Fruit fly (Drosophila melanogaster) whole organism, embryonic: ENCODE results near the gene NaPi-III.

Experiments used
- Bteb2 ChIP-seq: fragments of 200-800 bp; sonication (Bioruptor generic); optimal IDR thresholded peaks from 2 replicates; lab custom pipeline; 2016; ENCODE audit warnings: missing biosample characterization, missing genetic modification characterization
- CG10267 ChIP-seq: fragments of 200-800 bp; sonication (Bioruptor generic); optimal IDR thresholded peaks from 2 replicates; lab custom pipeline; 2018; ENCODE audit warnings: missing biosample characterization, mild to moderate bottlenecking, missing genetic modification characterization, moderate library complexity
- CG11723 ChIP-seq: fragments of 200-800 bp; sonication (Bioruptor generic); optimal IDR thresholded peaks from 2 replicates; lab custom pipeline; 2017; ENCODE audit warnings: missing biosample characterization, mild to moderate bottlenecking, missing genetic modification characterization
- CG12942 ChIP-seq: fragments of 200-800 bp; sonication (Bioruptor generic); optimal IDR thresholded peaks from 3 replicates; lab custom pipeline; 2016; ENCODE audit warnings: missing biosample characterization, missing genetic modification characterization
- CG13296 ChIP-seq: fragments of 200-800 bp; sonication (Bioruptor generic); optimal IDR thresholded peaks from 3 replicates; lab custom pipeline; 2018; ENCODE audit warnings: missing biosample characterization, mild to moderate bottlenecking, missing genetic modification characterization
- CG13775 ChIP-seq: fragments of 200-800 bp; sonication (Bioruptor generic); optimal IDR thresholded peaks from 3 replicates; lab custom pipeline; 2017; ENCODE audit warnings: missing biosample characterization, mild to moderate bottlenecking, missing genetic modification characterization
- CG14050 ChIP-seq: fragments of 200-800 bp; sonication (Bioruptor generic); IDR thresholded peaks from 3 replicates; pipeline ENCODE4 v1.3.6; 2022; ENCODE audit warnings: missing biosample characterization, missing genetic modification characterization
- CG15011 ChIP-seq: fragments of 200-800 bp; sonication (Bioruptor generic); optimal IDR thresholded peaks from 3 replicates; lab custom pipeline; 2018; ENCODE audit warnings: missing biosample characterization, mild to moderate bottlenecking, missing genetic modification characterization
- CG1529 ChIP-seq: fragments of 200-800 bp; sonication (Bioruptor generic); optimal IDR thresholded peaks from 3 replicates; lab custom pipeline; 2018; ENCODE audit warnings: missing biosample characterization, missing genetic modification characterization
- CG2116 ChIP-seq: fragments of 200-800 bp; sonication (Bioruptor generic); optimal IDR thresholded peaks from 3 replicates; lab custom pipeline; 2018; ENCODE audit warnings: missing biosample characterization, mild to moderate bottlenecking, missing genetic modification characterization
- CG30020 ChIP-seq: fragments of 200-800 bp; optimal IDR thresholded peaks from 2 replicates; lab custom pipeline; 2019; ENCODE audit warnings: missing biosample characterization, mild to moderate bottlenecking, missing genetic modification characterization, moderate library complexity
- CG3281 ChIP-seq: fragments of 200-800 bp; sonication (Bioruptor generic); optimal IDR thresholded peaks from 3 replicates; lab custom pipeline; 2017; ENCODE audit warnings: missing biosample characterization, mild to moderate bottlenecking, missing genetic modification characterization
- CG3407 ChIP-seq: fragments of 200-800 bp; sonication (Bioruptor generic); optimal IDR thresholded peaks from 2 replicates; lab custom pipeline; 2018; ENCODE audit warnings: missing biosample characterization, mild to moderate bottlenecking, missing genetic modification characterization
- CG4617 ChIP-seq: fragments of 200-800 bp; sonication (Bioruptor generic); optimal IDR thresholded peaks from 3 replicates; lab custom pipeline; 2016; ENCODE audit warnings: missing biosample characterization, missing genetic modification characterization, borderline replicate concordance
- CG5245 ChIP-seq: fragments of 200-800 bp; sonication (Bioruptor generic); optimal IDR thresholded peaks from 3 replicates; lab custom pipeline; 2016; ENCODE audit warnings: missing biosample characterization, missing genetic modification characterization
- CG6272 ChIP-seq: fragments of 200-800 bp; sonication (Bioruptor generic); IDR thresholded peaks from 2 replicates; pipeline ENCODE4 v1.3.6; 2022; ENCODE audit warnings: missing biosample characterization, missing genetic modification characterization
- CG6813 ChIP-seq: fragments of 200-800 bp; sonication (Bioruptor generic); optimal IDR thresholded peaks from 2 replicates; lab custom pipeline; 2017; ENCODE audit warnings: missing biosample characterization, missing genetic modification characterization, mild to moderate bottlenecking, moderate library complexity, missing genetic modification reagents
- CG8281 ChIP-seq: fragments of 200-800 bp; sonication (Bioruptor generic); optimal IDR thresholded peaks from 2 replicates; lab custom pipeline; 2018; ENCODE audit warnings: missing biosample characterization, mild to moderate bottlenecking, missing genetic modification characterization, moderate library complexity
- CG8478 ChIP-seq: fragments of >200 bp; optimal IDR thresholded peaks from 2 replicates; lab custom pipeline; 2018
- CG9797 ChIP-seq: fragments of 200-800 bp; sonication (Bioruptor generic); optimal IDR thresholded peaks from 3 replicates; lab custom pipeline; 2018; ENCODE audit warnings: missing biosample characterization, mild to moderate bottlenecking, missing genetic modification characterization
- Dip2 ChIP-seq: fragments of 200-800 bp; sonication (Bioruptor generic); IDR thresholded peaks from 2 replicates; pipeline ENCODE4 v1.3.6; 2022; ENCODE audit warnings: missing biosample characterization, missing genetic modification characterization
- HLHmδ ChIP-seq: fragments of 200-800 bp; sonication (Bioruptor generic); optimal IDR thresholded peaks from 2 replicates; lab custom pipeline; 2018; ENCODE audit warnings: missing biosample characterization, mild to moderate bottlenecking, missing genetic modification characterization, moderate library complexity
- Hsf ChIP-seq: fragments of 200-800 bp; sonication (Bioruptor generic); optimal IDR thresholded peaks from 3 replicates; lab custom pipeline; 2016; ENCODE audit warnings: missing biosample characterization, missing genetic modification characterization
- Meics ChIP-seq: fragments of 200-800 bp; sonication (Bioruptor generic); optimal IDR thresholded peaks from 2 replicates; lab custom pipeline; 2017; ENCODE audit warnings: missing biosample characterization, mild to moderate bottlenecking, missing genetic modification characterization
- NK7.1 ChIP-seq: fragments of 200-800 bp; sonication (Bioruptor generic); optimal IDR thresholded peaks from 3 replicates; lab custom pipeline; 2016; ENCODE audit warnings: missing biosample characterization, missing genetic modification characterization
- Ptx1 ChIP-seq: fragments of 200-800 bp; sonication (Bioruptor generic); IDR thresholded peaks from 2 replicates; pipeline ENCODE4 v1.3.6; 2022; ENCODE audit warnings: missing biosample characterization, missing genetic modification characterization
- Rx ChIP-seq: fragments of 200-800 bp; sonication (Bioruptor generic); IDR thresholded peaks from 2 replicates; pipeline ENCODE4 v1.3.6; 2022; ENCODE audit warnings: missing biosample characterization, missing genetic modification characterization
- Side ChIP-seq: fragments of 200-800 bp; sonication (Bioruptor generic); optimal IDR thresholded peaks from 2 replicates; lab custom pipeline; 2016; ENCODE audit warnings: missing biosample characterization, missing genetic modification characterization
- TFAM ChIP-seq: fragments of 200-800 bp; sonication (Bioruptor generic); optimal IDR thresholded peaks from 2 replicates; lab custom pipeline; 2017; ENCODE audit warnings: missing biosample characterization, missing genetic modification characterization, inconsistent platforms
- Xbp1 ChIP-seq: fragments of 200-800 bp; sonication (Bioruptor generic); optimal IDR thresholded peaks from 3 replicates; lab custom pipeline; 2016; ENCODE audit warnings: missing biosample characterization, mild to moderate bottlenecking, missing genetic modification characterization
- bowl ChIP-seq: fragments of 200-800 bp; sonication (Bioruptor generic); IDR thresholded peaks from 2 replicates; pipeline ENCODE4 v1.3.6; 2022; ENCODE audit warnings: missing biosample characterization, missing genetic modification characterization
- cas ChIP-seq: fragments of 200-800 bp; sonication (Bioruptor generic); IDR thresholded peaks from 2 replicates; pipeline ENCODE4 v1.3.6; 2022; ENCODE audit warnings: missing biosample characterization, missing genetic modification characterization
- chm ChIP-seq: fragments of 200-800 bp; sonication (Bioruptor generic); IDR thresholded peaks from 2 replicates; pipeline ENCODE4 v1.3.6; 2022; ENCODE audit warnings: missing biosample characterization, missing genetic modification characterization
- crc ChIP-seq: fragments of 200-800 bp; sonication (Bioruptor generic); optimal IDR thresholded peaks from 2 replicates; lab custom pipeline; 2016; ENCODE audit warnings: missing biosample characterization, missing genetic modification characterization
- dmrt99B ChIP-seq: fragments of 200-800 bp; sonication (Bioruptor generic); optimal IDR thresholded peaks from 2 replicates; lab custom pipeline; 2018; ENCODE audit warnings: missing biosample characterization, mild to moderate bottlenecking, missing genetic modification characterization, moderate library complexity
- esg ChIP-seq: fragments of 200-800 bp; sonication (Bioruptor generic); conservative IDR thresholded peaks from 2 replicates; pipeline ENCODE4 v1.3.6; 2022; ENCODE audit warnings: missing biosample characterization, missing genetic modification characterization
- gsb ChIP-seq: fragments of 200-800 bp; sonication (Bioruptor generic); IDR thresholded peaks from 2 replicates; pipeline ENCODE4 v1.3.6; 2022; ENCODE audit warnings: missing biosample characterization, missing genetic modification characterization
- hkb ChIP-seq, 2 experiments: fragments of 200-800 bp in 1 of 2; fragments of >200 bp in 1 of 2; sonication (Bioruptor generic) in 1 of 2; IDR thresholded peaks in 1 of 2; optimal IDR thresholded peaks in 1 of 2; 2 replicates each; pipeline versions ENCODE4 v1.3.6 to Lab custom; 2017 to 2022; ENCODE audit warnings: missing biosample characterization in 1 of 2, missing genetic modification characterization in 1 of 2
- kah ChIP-seq: fragments of 200-800 bp; sonication (Bioruptor generic); optimal IDR thresholded peaks from 2 replicates; lab custom pipeline; 2018; ENCODE audit warnings: missing biosample characterization, mild to moderate bottlenecking, missing genetic modification characterization
- kni ChIP-seq: fragments of 200-800 bp; sonication (Bioruptor generic); optimal IDR thresholded peaks from 3 replicates; lab custom pipeline; 2017; ENCODE audit warnings: mild to moderate bottlenecking, missing biosample characterization, missing genetic modification reagents, missing genetic modification characterization
- lilli ChIP-seq: fragments of 200-800 bp; sonication (Bioruptor generic); optimal IDR thresholded peaks from 3 replicates; lab custom pipeline; 2016; ENCODE audit warnings: missing biosample characterization, missing genetic modification characterization
- luna ChIP-seq: fragments of 200-800 bp; sonication (Bioruptor generic); optimal IDR thresholded peaks from 2 replicates; lab custom pipeline; 2016; ENCODE audit warnings: missing biosample characterization, missing genetic modification characterization
- maf-S ChIP-seq: fragments of 200-800 bp; sonication (Bioruptor generic); optimal IDR thresholded peaks from 2 replicates; lab custom pipeline; 2016; ENCODE audit warnings: missing biosample characterization, missing genetic modification characterization
- mld ChIP-seq: fragments of 200-800 bp; sonication (Bioruptor generic); IDR thresholded peaks from 3 replicates; pipeline ENCODE4 v1.3.6; 2022; ENCODE audit warnings: missing biosample characterization, missing genetic modification characterization; ENCODE audit not compliant: partially characterized antibody
- pfk ChIP-seq: fragments of 200-800 bp; sonication (Bioruptor generic); optimal IDR thresholded peaks from 2 replicates; lab custom pipeline; 2018; ENCODE audit warnings: missing biosample characterization, mild to moderate bottlenecking, missing genetic modification characterization, moderate library complexity
- salm ChIP-seq: fragments of 200-800 bp; sonication (Bioruptor generic); optimal IDR thresholded peaks from 2 replicates; lab custom pipeline; 2018; ENCODE audit warnings: missing biosample characterization, mild to moderate bottlenecking, missing genetic modification characterization
- ssp ChIP-seq: fragments of 200-800 bp; sonication (Bioruptor generic); IDR thresholded peaks from 2 replicates; pipeline ENCODE4 v1.3.6; 2022; ENCODE audit warnings: missing biosample characterization, missing genetic modification characterization
- stwl ChIP-seq: fragments of 200-800 bp; sonication (Bioruptor generic); optimal IDR thresholded peaks from 3 replicates; lab custom pipeline; 2018; ENCODE audit warnings: missing biosample characterization, mild to moderate bottlenecking, missing genetic modification characterization, moderate library complexity
- twi ChIP-seq: fragments of 200-800 bp; optimal IDR thresholded peaks from 2 replicates; lab custom pipeline; 2019; ENCODE audit warnings: missing biosample characterization, mild to moderate bottlenecking, missing genetic modification characterization, moderate library complexity
- tx ChIP-seq: fragments of 200-800 bp; sonication (Bioruptor generic); optimal IDR thresholded peaks from 2 replicates; lab custom pipeline; 2016; ENCODE audit warnings: missing biosample characterization, missing genetic modification characterization
- z ChIP-seq: fragments of 200-800 bp; sonication (Bioruptor generic); IDR thresholded peaks from 3 replicates; pipeline ENCODE4 v1.3.6; 2022; ENCODE audit warnings: missing biosample characterization, missing genetic modification characterization
- zfh2 ChIP-seq: fragments of 200-800 bp; sonication (Bioruptor generic); optimal IDR thresholded peaks from 2 replicates; lab custom pipeline; 2016; ENCODE audit warnings: missing biosample characterization, missing genetic modification characterization

The NaPi-III gene

dm6 chr3L:11120419-11120958 lies 2.7 kb upstream of the NaPi-III start, which contains the start of the genes FoxK and mRpL2 (continued):
- TF ChIP-seq kah (GFP tag; lab: Kevin White, UChicago) (no peak), hkb (optimal IDR thresholded peaks at IDR 0.05; lab: Kevin White, UChicago) (no peak), hkb (GFP tag; IDR thresholded peaks at IDR 0.05; lab: Robert Waterston, UW) (no peak), twi (tag; lab: Kevin White, UChicago) (no peak), CG4617 (GFP tag; lab: Kevin White, UChicago) (peak; percentile 81), HLHmδ (GFP tag; lab: Kevin White, UChicago) (no peak), chm (GFP tag; lab: Robert Waterston, UW) (0 out of 2 replicates have a peak, but pooled peaks have one; percentile 4), stwl (peak; percentile 83), crc (GFP tag; lab: Kevin White, UChicago) (no peak), dmrt99B (tag; lab: Kevin White, UChicago) (no peak), CG12942 (no peak), CG10267 (peak; percentile 39), Xbp1 (GFP tag; lab: Kevin White, UChicago) (peak; percentile 13), CG11723 (GFP tag; lab: Kevin White, UChicago) (no peak), CG14050 (GFP tag; lab: Robert Waterston, UW) (no peak), ssp (GFP tag; lab: Robert Waterston, UW) (no peak), CG13296 (GFP tag; lab: Kevin White, UChicago) (no peak), TFAM (GFP tag; lab: Kevin White, UChicago) (no peak), kni (GFP tag; lab: Kevin White, UChicago) (no peak), CG5245 (no peak), CG3281 (peak; percentile 5), CG1529 (no peak), Bteb2 (GFP tag; lab: Kevin White, UChicago) (no peak), maf-S (GFP tag; lab: Kevin White, UChicago) (no peak), CG6272 (GFP tag; lab: Robert Waterston, UW) (no peak), Dip2 (GFP tag; lab: Robert Waterston, UW) (no peak), luna (GFP tag; lab: Kevin White, UChicago) (no peak), Hsf (GFP tag; lab: Kevin White, UChicago) (no peak), gsb (GFP tag; lab: Robert Waterston, UW) (no peak), cas (GFP tag; lab: Robert Waterston, UW) (no peak), CG15011 (GFP tag; lab: Kevin White, UChicago) (no peak), CG8478 (lab: Kevin White, UChicago) (no peak), CG30020 (peak; percentile 29), Side (GFP tag; lab: Kevin White, UChicago) (no peak), Meics (GFP tag; lab: Kevin White, UChicago) (no peak), salm (tag; lab: Kevin White, UChicago) (no peak), bowl (GFP tag; lab: Robert Waterston, UW) (no peak), pfk (GFP tag; lab: Kevin White, UChicago) (no peak), tx (no peak), CG3407 (GFP tag; lab: Kevin White, UChicago) (no peak), CG13775 (GFP tag; lab: Kevin White, UChicago) (no peak), CG8281 (tag; lab: Kevin White, UChicago) (no peak), z (no peak), CG2116 (GFP tag; lab: Kevin White, UChicago) (peak; percentile 35), esg (GFP tag; lab: Robert Waterston, UW) (no peak), CG9797 (GFP tag; lab: Kevin White, UChicago) (peak; percentile 54), zfh2 (GFP tag; lab: Kevin White, UChicago) (no peak), CG6813 (GFP tag; lab: Kevin White, UChicago) (no peak), lilli (GFP tag; lab: Kevin White, UChicago) (no peak), Rx (no peak), mld (GFP tag; lab: Robert Waterston, UW) (no peak), NK7.1 (GFP tag; lab: Kevin White, UChicago) (no peak), Ptx1 (GFP tag; lab: Robert Waterston, UW) (no peak)
